Fruit fly (Drosophila melanogaster): ENCODE results near the gene CG6179.

The CG6179 gene

dm6 chrX:18367806-18368643 lies 11.9 kb upstream of the CG6179 start (continued):
- TF ChIP-seq sr (GFP tag; IDR thresholded peaks at IDR 0.05) (no peak), wor (GFP tag; IDR thresholded peaks at IDR 0.05) (no peak), gem (tag; optimal IDR thresholded peaks at IDR 0.05) (peak; percentile 58), Abd-B (GFP tag; optimal IDR thresholded peaks at IDR 0.05) (peak; percentile 45), Dbx (GFP tag; IDR thresholded peaks at IDR 0.05) (peak; percentile 91), CG6813 (GFP tag; optimal IDR thresholded peaks at IDR 0.05) (peak; percentile 67), CG18011 (GFP tag; optimal IDR thresholded peaks at IDR 0.05) (peak; percentile 18), ham (GFP tag; IDR thresholded peaks at IDR 0.05) (no peak), nmo (GFP tag; optimal IDR thresholded peaks at IDR 0.05) (peak; percentile 48), CG11398 (GFP tag; optimal IDR thresholded peaks at IDR 0.05) (peak; percentile 19), CG6689 (GFP tag; IDR thresholded peaks at IDR 0.05) (peak; percentile 46), stc (GFP tag; IDR thresholded peaks at IDR 0.05) (peak; percentile 73), CG33213 (GFP tag; optimal IDR thresholded peaks at IDR 0.05) (peak; percentile 45), CG15479 (GFP tag; optimal IDR thresholded peaks at IDR 0.05) (no peak), CG17186 (GFP tag; optimal IDR thresholded peaks at IDR 0.05) (no peak), CG6854 (GFP tag; optimal IDR thresholded peaks at IDR 0.05) (peak; percentile 63), Ssrp (tag; optimal IDR thresholded peaks at IDR 0.05) (peak; percentile 23), CG7745 (tag; optimal IDR thresholded peaks at IDR 0.05) (no peak), Tbp (GFP tag; optimal IDR thresholded peaks at IDR 0.05) (no peak), CG1233 (GFP tag; optimal IDR thresholded peaks at IDR 0.05) (peak; percentile 42), Aef1 (GFP tag; IDR thresholded peaks at IDR 0.05) (peak; percentile 79), wdn (GFP tag; IDR thresholded peaks at IDR 0.05) (peak; percentile 80), Ets65A (GFP tag) (peak; percentile 97), NC2β (GFP tag; optimal IDR thresholded peaks at IDR 0.05) (peak; percentile 17), CG6272 (GFP tag; IDR thresholded peaks at IDR 0.05) (peak; percentile 51), HmgD (GFP tag; optimal IDR thresholded peaks at IDR 0.05) (peak; percentile 54), salm (tag; optimal IDR thresholded peaks at IDR 0.05) (no peak), dan (GFP tag; IDR thresholded peaks at IDR 0.05) (no peak), pb (GFP tag; optimal IDR thresholded peaks at IDR 0.05) (peak; percentile 43), tio (GFP tag; optimal IDR thresholded peaks at IDR 0.05) (no peak), CoRest (tag; optimal IDR thresholded peaks at IDR 0.05) (peak; percentile 21), CG10267 (tag; optimal IDR thresholded peaks at IDR 0.05) (peak; percentile 26), D19A (tag; optimal IDR thresholded peaks at IDR 0.05) (no peak), CG12104 (GFP tag; optimal IDR thresholded peaks at IDR 0.05) (peak; percentile 35), caup (GFP tag; optimal IDR thresholded peaks at IDR 0.05; ENCODE audit: severe bottlenecking) (peak; percentile 76), zfh2 (GFP tag; optimal IDR thresholded peaks at IDR 0.05) (peak; percentile 85), tll (GFP tag; optimal IDR thresholded peaks at IDR 0.05) (no peak), CG17359 (tag; optimal IDR thresholded peaks at IDR 0.05) (peak; percentile 70), Atf6 (GFP tag; IDR thresholded peaks at IDR 0.05) (peak; percentile 75), fru (optimal IDR thresholded peaks at IDR 0.05) (no peak), CG6254 (GFP tag; optimal IDR thresholded peaks at IDR 0.05) (peak; percentile 50), D (optimal IDR thresholded peaks at IDR 0.05) (no peak), D (GFP tag; optimal IDR thresholded peaks at IDR 0.05) (peak; percentile 46), CG17612 (GFP tag; IDR thresholded peaks at IDR 0.05) (0 out of 2 replicates have a peak, but pooled peaks have one; percentile 42), btn (GFP tag; optimal IDR thresholded peaks at IDR 0.05) (peak; percentile 12), bbx (GFP tag; IDR thresholded peaks at IDR 0.05; ENCODE audit: partially characterized antibody) (no peak), Dll (GFP tag; IDR thresholded peaks at IDR 0.05; ENCODE audit: partially characterized antibody) (no peak), CG17568 (GFP tag; optimal IDR thresholded peaks at IDR 0.05) (no peak), CG2712 (tag; optimal IDR thresholded peaks at IDR 0.05) (peak; percentile 52), ro (GFP tag; IDR thresholded peaks at IDR 0.05) (no peak)
